Fruit fly (Drosophila melanogaster): ENCODE results near the gene ND-13B.
A peak's percentile ranks its signal among the peaks of the same experiment; 100 is the strongest.

Gene ND-13B

dm6 chr3L:10674145-10674547, 19.8 kb downstream of the ND-13B start (continued):
- TF ChIP-seq CG4404 (GFP tag; IDR thresholded peaks at IDR 0.05) (no peak), CG17359 (tag; optimal IDR thresholded peaks at IDR 0.05) (no peak), CG11093 (GFP tag; IDR thresholded peaks at IDR 0.05) (no peak), Antp (GFP tag; optimal IDR thresholded peaks at IDR 0.05) (no peak), CG2889 (GFP tag; IDR thresholded peaks at IDR 0.05) (no peak), Lpt (GFP tag; optimal IDR thresholded peaks at IDR 0.05) (no peak), CG7987 (GFP tag; optimal IDR thresholded peaks at IDR 0.05) (no peak), tin (GFP tag; optimal IDR thresholded peaks at IDR 0.05) (no peak), CG6272 (GFP tag; IDR thresholded peaks at IDR 0.05) (no peak), Six4 (GFP tag; optimal IDR thresholded peaks at IDR 0.05) (no peak), CG14710 (tag; optimal IDR thresholded peaks at IDR 0.05) (no peak), CG8089 (GFP tag; optimal IDR thresholded peaks at IDR 0.05) (no peak), CG7357 (GFP tag; IDR thresholded peaks at IDR 0.05) (no peak), CG6175 (GFP tag; IDR thresholded peaks at IDR 0.05) (no peak), CG1529 (GFP tag; optimal IDR thresholded peaks at IDR 0.05) (no peak), H15 (GFP tag; IDR thresholded peaks at IDR 0.05) (no peak), fd64A (GFP tag; optimal IDR thresholded peaks at IDR 0.05) (no peak), abd-A (tag; optimal IDR thresholded peaks at IDR 0.05) (peak; percentile 52), CG17328 (GFP tag; IDR thresholded peaks at IDR 0.05) (no peak), CG14441 (GFP tag; IDR thresholded peaks at IDR 0.05) (no peak), CG3163 (GFP tag; optimal IDR thresholded peaks at IDR 0.05) (no peak), CG32532 (GFP tag; IDR thresholded peaks at IDR 0.05) (peak; percentile 48; the same call in 1 of the 2 replicates), jumu (GFP tag; optimal IDR thresholded peaks at IDR 0.05) (no peak), CG13296 (GFP tag; optimal IDR thresholded peaks at IDR 0.05) (no peak), nom (GFP tag; optimal IDR thresholded peaks at IDR 0.05) (peak; percentile 21), ash1 (GFP tag; optimal IDR thresholded peaks at IDR 0.05) (no peak), Meics (GFP tag; optimal IDR thresholded peaks at IDR 0.05) (no peak), HLH4C (GFP tag; IDR thresholded peaks at IDR 0.05; ENCODE audit: partially characterized antibody) (no peak), kay (GFP tag; optimal IDR thresholded peaks at IDR 0.05) (no peak), E2f2 (GFP tag; IDR thresholded peaks at IDR 0.05) (0 out of 2 replicates have a peak, but pooled peaks have one; percentile 16), crp (GFP tag; optimal IDR thresholded peaks at IDR 0.05) (no peak), Hr3 (GFP tag; optimal IDR thresholded peaks at IDR 0.05) (no peak), CG16863 (GFP tag; optimal IDR thresholded peaks at IDR 0.05) (no peak), CG14667 (GFP tag; IDR thresholded peaks at IDR 0.05) (no peak), h (optimal IDR thresholded peaks at IDR 0.05) (no peak), br (optimal IDR thresholded peaks at IDR 0.05) (no peak), CG9727 (GFP tag; optimal IDR thresholded peaks at IDR 0.05) (no peak), Opbp (GFP tag; IDR thresholded peaks at IDR 0.05; ENCODE audit: partially characterized antibody) (0 out of 3 replicates have a peak, but pooled peaks have one; percentile 54), YL-1 (GFP tag; optimal IDR thresholded peaks at IDR 0.05) (no peak), pros (GFP tag; optimal IDR thresholded peaks at IDR 0.05) (peak; percentile 16), CG33557 (GFP tag; optimal IDR thresholded peaks at IDR 0.05) (peak; percentile 13), CG14965 (GFP tag; optimal IDR thresholded peaks at IDR 0.05; ENCODE audit: borderline replicate concordance) (no peak), Bdp1 (GFP tag; optimal IDR thresholded peaks at IDR 0.05) (no peak), da (GFP tag; optimal IDR thresholded peaks at IDR 0.05) (no peak), Deaf1 (tag; optimal IDR thresholded peaks at IDR 0.05) (peak; percentile 64), gcm (GFP tag; optimal IDR thresholded peaks at IDR 0.05) (no peak), tio (GFP tag; optimal IDR thresholded peaks at IDR 0.05) (no peak), Oaz (GFP tag; IDR thresholded peaks at IDR 0.05) (no peak), cad (GFP tag; optimal IDR thresholded peaks at IDR 0.05) (no peak), Vsx1 (GFP tag; optimal IDR thresholded peaks at IDR 0.05) (no peak), Max (GFP tag; optimal IDR thresholded peaks at IDR 0.05) (no peak), Doc2 (GFP tag; IDR thresholded peaks at IDR 0.05) (no peak), Oli (tag; optimal IDR thresholded peaks at IDR 0.05) (no peak)
